Worm (Caenorhabditis elegans) whole organism, mixed stage, embryonic: ENCODE measurements around the gene bli-1.

ENCODE experiments used
- M03D4.4 ChIP-seq: sonication (generic microtip); optimal IDR thresholded peaks from 2 replicates; lab custom pipeline; 2017; ENCODE audit warnings: mild to moderate bottlenecking, missing genetic modification characterization, missing compliant biosample characterization
- bed-3 ChIP-seq: fragments of 200-800 bp; sonication (Bioruptor generic); optimal IDR thresholded peaks from 3 replicates; lab custom pipeline; 2018; ENCODE audit warnings: mild to moderate bottlenecking, missing genetic modification characterization, moderate library complexity, missing compliant biosample characterization
- blmp-1 ChIP-seq: fragments of 150-350 bp; optimal IDR thresholded peaks from 2 replicates; lab custom pipeline; 2014; ENCODE audit warnings: missing biosample characterization, missing genetic modification characterization
- ceh-39 ChIP-seq: fragments of 150-350 bp; optimal IDR thresholded peaks from 2 replicates; lab custom pipeline; 2014; ENCODE audit warnings: missing biosample characterization, missing genetic modification characterization
- ceh-43 ChIP-seq: fragments of 200-800 bp; sonication (Bioruptor generic); optimal IDR thresholded peaks from 2 replicates; lab custom pipeline; 2018; ENCODE audit warnings: mild to moderate bottlenecking, missing genetic modification characterization, moderate library complexity, missing compliant biosample characterization
- ceh-83 ChIP-seq: fragments of 200-800 bp; sonication (Bioruptor generic); optimal IDR thresholded peaks from 2 replicates; lab custom pipeline; 2018; ENCODE audit warnings: mild to moderate bottlenecking, missing genetic modification characterization, missing compliant biosample characterization
- ces-1 ChIP-seq: fragments of 150-350 bp; optimal IDR thresholded peaks from 2 replicates; lab custom pipeline; 2014; ENCODE audit warnings: missing biosample characterization, missing genetic modification reagents, missing genetic modification characterization
- cnd-1 ChIP-seq: fragments of 200-800 bp; sonication (Bioruptor generic); optimal IDR thresholded peaks from 2 replicates; lab custom pipeline; 2018; ENCODE audit warnings: mild to moderate bottlenecking, missing genetic modification characterization, missing compliant biosample characterization
- drap-1 ChIP-seq: fragments of 200-800 bp; sonication (Bioruptor generic); optimal IDR thresholded peaks from 3 replicates; lab custom pipeline; 2018; ENCODE audit warnings: mild to moderate bottlenecking, missing genetic modification characterization, missing compliant biosample characterization
- elt-1 ChIP-seq: sonication (generic microtip); optimal IDR thresholded peaks from 2 replicates; lab custom pipeline; 2017; ENCODE audit warnings: missing genetic modification characterization, mild to moderate bottlenecking, missing compliant biosample characterization, antibody characterized with exemption, moderate library complexity, borderline replicate concordance; ENCODE audit not compliant: insufficient read depth
- elt-3 ChIP-seq: fragments of 150-350 bp; optimal IDR thresholded peaks from 2 replicates; lab custom pipeline; 2014; ENCODE audit warnings: missing biosample characterization, missing genetic modification characterization
- flh-1 ChIP-seq: fragments of 200-800 bp; sonication (Bioruptor generic); optimal IDR thresholded peaks from 2 replicates; lab custom pipeline; 2018; ENCODE audit warnings: mild to moderate bottlenecking, missing genetic modification characterization, moderate library complexity, missing compliant biosample characterization
- ham-2 ChIP-seq: fragments of 200-800 bp; sonication (Bioruptor generic); optimal IDR thresholded peaks from 2 replicates; lab custom pipeline; 2018; ENCODE audit warnings: mild to moderate bottlenecking, missing genetic modification characterization, missing compliant biosample characterization
- hlh-1 ChIP-seq: fragments of 150-350 bp; optimal IDR thresholded peaks from 2 replicates; lab custom pipeline; 2014; ENCODE audit warnings: missing biosample characterization, missing genetic modification reagents, missing genetic modification characterization
- lin-13 ChIP-seq: fragments of 150-350 bp; optimal IDR thresholded peaks from 2 replicates; lab custom pipeline; 2014; ENCODE audit warnings: missing biosample characterization, missing genetic modification characterization
- lin-32 ChIP-seq: fragments of 200-800 bp; sonication (Bioruptor generic); optimal IDR thresholded peaks from 2 replicates; lab custom pipeline; 2018; ENCODE audit warnings: mild to moderate bottlenecking, missing genetic modification characterization, missing compliant biosample characterization
- lsy-2 ChIP-seq: fragments of 150-350 bp; optimal IDR thresholded peaks from 2 replicates; lab custom pipeline; 2014; ENCODE audit warnings: missing biosample characterization, missing genetic modification characterization
- mab-5 ChIP-seq: fragments of 150-350 bp; optimal IDR thresholded peaks from 2 replicates; lab custom pipeline; 2014; ENCODE audit warnings: missing biosample characterization, missing genetic modification characterization
- mep-1 ChIP-seq: fragments of 150-350 bp; optimal IDR thresholded peaks from 2 replicates; lab custom pipeline; 2017; ENCODE audit warnings: missing biosample characterization, missing genetic modification reagents, missing genetic modification characterization, inconsistent platforms
- mls-2 ChIP-seq: sonication (generic microtip); optimal IDR thresholded peaks from 2 replicates; lab custom pipeline; 2016; ENCODE audit warnings: mild to moderate bottlenecking, missing genetic modification characterization, moderate library complexity, missing compliant biosample characterization
- nhr-12 ChIP-seq: fragments of 150-350 bp; optimal IDR thresholded peaks from 2 replicates; lab custom pipeline; 2014; ENCODE audit warnings: missing biosample characterization, missing genetic modification characterization
- nhr-2 ChIP-seq: fragments of 150-350 bp; optimal IDR thresholded peaks from 2 replicates; lab custom pipeline; 2014; ENCODE audit warnings: missing biosample characterization, missing genetic modification characterization
- nhr-237 ChIP-seq: fragments of 150-350 bp; optimal IDR thresholded peaks from 2 replicates; lab custom pipeline; 2014; ENCODE audit warnings: missing biosample characterization, missing genetic modification characterization
- nhr-28 ChIP-seq: fragments of 150-350 bp; optimal IDR thresholded peaks from 2 replicates; lab custom pipeline; 2014; ENCODE audit warnings: missing biosample characterization, missing genetic modification characterization
- pha-4 ChIP-seq: fragments of 150-350 bp; optimal IDR thresholded peaks from 2 replicates; lab custom pipeline; 2018; ENCODE audit warnings: missing biosample characterization, missing genetic modification reagents, missing genetic modification characterization
- sem-2 ChIP-seq: fragments of 200-800 bp; sonication (Bioruptor generic); optimal IDR thresholded peaks from 2 replicates; lab custom pipeline; 2018; ENCODE audit warnings: mild to moderate bottlenecking, missing genetic modification characterization, missing compliant biosample characterization
- snpc-4 ChIP-seq: fragments of 150-350 bp; optimal IDR thresholded peaks from 2 replicates; lab custom pipeline; 2014; ENCODE audit warnings: missing biosample characterization, missing genetic modification characterization
- tbx-8 ChIP-seq: fragments of 200-800 bp; sonication (Bioruptor generic); optimal IDR thresholded peaks from 2 replicates; lab custom pipeline; 2018; ENCODE audit warnings: mild to moderate bottlenecking, missing genetic modification characterization, moderate library complexity, missing compliant biosample characterization
- unc-120 ChIP-seq: sonication (generic microtip); optimal IDR thresholded peaks from 2 replicates; lab custom pipeline; 2017; ENCODE audit warnings: missing genetic modification characterization, missing compliant biosample characterization; ENCODE audit not compliant: poor library complexity, severe bottlenecking
- unc-39 ChIP-seq: fragments of 150-350 bp; optimal IDR thresholded peaks from 2 replicates; lab custom pipeline; 2014; ENCODE audit warnings: missing biosample characterization, missing genetic modification characterization
- zip-8 ChIP-seq: fragments of 150-350 bp; optimal IDR thresholded peaks from 2 replicates; lab custom pipeline; 2014; ENCODE audit warnings: missing biosample characterization, missing genetic modification characterization
- ztf-11 ChIP-seq: fragments of 150-350 bp; optimal IDR thresholded peaks from 2 replicates; lab custom pipeline; 2014; ENCODE audit warnings: missing biosample characterization, missing genetic modification characterization

Gene bli-1

DNA sequence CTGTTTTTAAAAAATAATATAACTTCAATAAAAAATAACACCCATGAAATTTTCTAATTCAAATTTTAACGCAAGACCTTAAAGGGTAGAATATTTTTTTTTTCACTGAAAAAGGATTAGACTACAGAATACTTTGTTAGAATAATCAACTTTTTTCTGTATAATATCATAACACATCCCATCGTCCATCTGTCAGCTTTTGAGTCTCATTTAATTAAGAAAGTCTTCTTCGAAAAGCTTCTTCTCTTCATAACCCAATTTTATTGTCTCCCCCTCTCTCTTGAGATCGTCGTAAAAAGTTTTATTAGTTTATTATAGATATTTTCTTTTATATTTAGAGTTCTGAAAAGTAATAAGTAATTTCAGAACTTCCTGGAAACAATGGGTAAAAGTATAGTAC, 12.7 kb upstream of the bli-1 start:
- no peak for TF ChIP-seq mep-1 (tag; lab: Kevin White, UChicago)
- peak; percentile 96 for TF ChIP-seq ces-1 (GFP tag; lab: Kevin White, UChicago)
- no peak for TF ChIP-seq ztf-11
- TF ChIP-seq, all 35 proteins: peak for 1

DNA sequence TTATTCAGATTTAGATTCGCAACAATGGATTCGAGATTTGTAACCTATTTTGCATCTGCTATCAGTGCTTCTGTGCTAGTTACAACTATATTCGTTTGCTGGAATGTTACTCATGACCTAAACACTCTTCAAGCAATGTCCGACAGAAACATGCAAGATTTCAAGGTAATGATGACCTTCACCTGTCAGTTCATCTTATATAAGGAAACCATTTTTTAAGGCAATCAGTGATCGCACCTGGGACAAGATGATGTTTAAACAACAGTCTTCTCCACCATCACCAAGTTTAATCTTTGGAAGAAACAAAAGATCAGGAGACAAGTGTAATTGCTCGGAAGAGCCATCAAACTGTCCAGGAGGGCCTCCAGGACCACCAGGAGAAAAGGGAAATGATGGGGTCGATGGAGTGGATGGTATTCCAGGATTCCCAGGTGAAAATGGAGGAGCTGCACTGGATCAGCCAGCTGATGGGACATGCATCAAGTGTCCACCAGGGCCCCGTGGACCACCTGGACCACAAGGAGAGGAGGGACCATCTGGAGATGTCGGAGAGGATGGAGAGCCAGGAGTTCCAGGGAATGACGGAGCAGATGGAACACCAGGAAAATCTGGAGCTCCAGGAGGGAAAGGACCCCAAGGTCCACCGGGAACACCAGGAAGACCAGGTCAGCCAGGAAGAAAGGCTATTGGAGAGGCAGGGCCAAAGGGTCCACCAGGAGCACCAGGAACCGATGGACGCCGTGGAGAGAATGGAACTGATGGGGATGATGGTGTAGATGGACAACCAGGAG, 5.0 kb upstream of the bli-1 start, which contains the start of gene col-79:
Gene col-79 (plus strand): TSS at position 20 of the 791 bp plus-strand sequence.
- no peak for TF ChIP-seq nhr-28
- no peak for TF ChIP-seq flh-1 (GFP tag; lab: Kevin White, UChicago)
- TF ChIP-seq drap-1 (GFP tag; lab: Kevin White, UChicago), result no peak
- no peak for TF ChIP-seq ces-1 (GFP tag; lab: Kevin White, UChicago)
- no peak for TF ChIP-seq snpc-4 (tag; lab: Kevin White, UChicago)
- TF ChIP-seq ham-2 (GFP tag; lab: Kevin White, UChicago), result no peak
- TF ChIP-seq lin-32, result no peak
- no peak for TF ChIP-seq mep-1 (tag; lab: Kevin White, UChicago)
- TF ChIP-seq lsy-2 (tag; lab: Kevin White, UChicago), result no peak
- no peak for TF ChIP-seq nhr-12
- TF ChIP-seq M03D4.4, result no peak
- no peak for TF ChIP-seq unc-120 (tag; lab: Kevin White, UChicago)
- no peak for TF ChIP-seq ceh-83 (GFP tag; lab: Kevin White, UChicago)
- no peak for TF ChIP-seq mab-5 (tag; lab: Kevin White, UChicago)
- TF ChIP-seq bed-3 (GFP tag; lab: Kevin White, UChicago), result no peak
- no peak for TF ChIP-seq blmp-1
- TF ChIP-seq, all 35 proteins: peak for 0

DNA sequence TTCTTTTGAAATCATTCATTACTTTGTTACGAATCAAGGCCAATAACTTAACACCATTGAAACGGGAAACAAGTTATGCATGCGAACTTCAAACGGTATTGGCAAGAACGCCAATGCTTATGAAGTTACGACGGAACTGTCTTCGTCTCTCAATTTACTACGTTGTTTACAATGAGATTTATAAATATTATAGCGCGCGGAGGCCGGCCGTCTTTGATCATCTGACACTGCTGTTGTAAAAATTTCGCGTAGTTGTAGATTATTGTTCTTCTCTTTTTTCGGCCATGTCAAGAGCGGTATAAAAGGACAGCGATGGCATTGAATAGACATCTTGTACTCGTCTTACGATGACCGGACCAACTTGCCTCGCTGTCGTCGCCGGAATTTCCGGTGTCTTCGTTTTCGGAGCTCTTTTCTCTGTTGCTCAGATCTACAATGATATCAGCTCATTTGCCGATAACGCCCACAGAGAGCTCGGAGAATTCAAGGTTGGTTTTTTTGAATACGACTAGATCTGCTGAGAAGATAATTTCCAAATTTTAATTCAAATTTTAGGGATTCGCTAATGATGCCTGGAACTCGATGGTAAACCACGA, 4.1 kb upstream of the bli-1 start, which contains the start of gene col-39:
Gene col-39 (plus strand): TSS at position 342 of the 596 bp plus-strand sequence.
- no peak for TF ChIP-seq ham-2 (GFP tag; lab: Kevin White, UChicago)
- no peak for TF ChIP-seq sem-2 (GFP tag; lab: Kevin White, UChicago)
- no peak for TF ChIP-seq tbx-8 (GFP tag; lab: Kevin White, UChicago)
- no peak for TF ChIP-seq unc-120 (tag; lab: Kevin White, UChicago)
- TF ChIP-seq elt-1 (tag; lab: Kevin White, UChicago), result no peak
- TF ChIP-seq zip-8 (tag; lab: Kevin White, UChicago), result no peak
- TF ChIP-seq unc-39 (tag; lab: Kevin White, UChicago), result no peak
- no peak for TF ChIP-seq lin-13 (tag; lab: Kevin White, UChicago)

DNA sequence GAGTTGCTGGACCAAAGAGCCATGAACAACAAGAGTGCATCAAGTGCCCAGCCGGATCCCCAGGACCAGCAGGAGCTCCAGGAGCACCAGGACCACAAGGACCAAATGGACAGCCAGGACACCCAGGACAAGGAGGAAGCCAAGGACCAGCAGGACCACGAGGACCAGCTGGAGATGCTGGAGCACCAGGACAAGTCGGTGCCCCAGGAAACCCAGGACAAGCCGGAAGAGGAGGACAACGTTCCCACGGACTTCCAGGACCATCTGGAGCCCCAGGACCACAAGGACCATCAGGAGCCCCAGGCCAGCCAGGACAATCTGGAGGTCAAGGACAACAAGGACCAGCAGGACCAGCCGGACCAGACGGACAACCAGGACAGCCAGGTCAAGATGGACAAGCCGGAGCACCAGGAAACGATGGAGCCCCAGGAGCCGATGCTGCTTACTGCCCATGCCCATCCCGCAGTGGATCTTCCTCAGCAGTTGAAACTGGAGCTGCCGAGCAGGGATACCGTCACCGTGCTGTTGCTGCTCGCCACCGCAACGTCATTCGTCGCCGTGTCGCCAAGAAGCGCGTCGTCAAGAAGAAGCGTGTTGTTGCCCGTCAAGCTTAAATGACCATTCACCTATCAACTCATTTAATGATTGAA, 3.3 kb upstream of the bli-1 start:
- TF ChIP-seq lsy-2 (tag; lab: Kevin White, UChicago), result no peak
- no peak for TF ChIP-seq elt-1 (tag; lab: Kevin White, UChicago)
- TF ChIP-seq snpc-4 (tag; lab: Kevin White, UChicago), result no peak
- TF ChIP-seq nhr-237 (tag; lab: Kevin White, UChicago), result no peak
- TF ChIP-seq unc-120 (tag; lab: Kevin White, UChicago), result no peak
- TF ChIP-seq elt-3, result no peak
- TF ChIP-seq nhr-2 (tag; lab: Kevin White, UChicago), result no peak
- no peak for TF ChIP-seq flh-1 (GFP tag; lab: Kevin White, UChicago)
- TF ChIP-seq cnd-1 (tag; lab: Kevin White, UChicago), result no peak
- TF ChIP-seq ceh-83 (GFP tag; lab: Kevin White, UChicago), result no peak
- no peak for TF ChIP-seq ham-2 (GFP tag; lab: Kevin White, UChicago)
- no peak for TF ChIP-seq mab-5 (tag; lab: Kevin White, UChicago)
- no peak for TF ChIP-seq lin-13 (tag; lab: Kevin White, UChicago)
- TF ChIP-seq pha-4 (tag; lab: Kevin White, UChicago), result no peak
- no peak for TF ChIP-seq unc-39 (tag; lab: Kevin White, UChicago)
- no peak for TF ChIP-seq ztf-11
- no peak for TF ChIP-seq ceh-39 (tag; lab: Kevin White, UChicago)
- no peak for TF ChIP-seq hlh-1 (tag; lab: Kevin White, UChicago)
- TF ChIP-seq ceh-43 (GFP tag; lab: Kevin White, UChicago), result no peak
- TF ChIP-seq mls-2 (tag; lab: Kevin White, UChicago), result no peak
